Worm (Caenorhabditis elegans): Measurements from ENCODE around the gene ins-13.

- no peak for TF ChIP-seq flt-1 (GFP tag; IDR thresholded peaks at IDR 0.05)
- no peak for TF ChIP-seq ama-1 (optimal IDR thresholded peaks at IDR 0.05)
- TF ChIP-seq aly-1 (tag; optimal IDR thresholded peaks at IDR 0.05) = no peak
- TF ChIP-seq B0310.2 (tag; optimal IDR thresholded peaks at IDR 0.05) = no peak
- no peak for TF ChIP-seq ets-7 (tag; optimal IDR thresholded peaks at IDR 0.05)
- no peak for TF ChIP-seq pes-1 (GFP tag; IDR thresholded peaks at IDR 0.05)
- TF ChIP-seq tbx-11 (GFP tag; IDR thresholded peaks at IDR 0.05) = no peak
- no peak for TF ChIP-seq tbx-37 (GFP tag; conservative IDR thresholded peaks at IDR 0.05)
- no peak for TF ChIP-seq ceh-36 (tag; optimal IDR thresholded peaks at IDR 0.05)
- TF ChIP-seq F13C5.2 (tag; optimal IDR thresholded peaks at IDR 0.05) = no peak
- TF ChIP-seq scrt-1 (GFP tag; IDR thresholded peaks at IDR 0.05) = no peak
These were observed 2.8 kb upstream of the ins-13 start, which contains the start of gene acdh-2 for ce11 chrII:5547442-5547894.

Data from whole organism, early embryonic.